Fruit fly (Drosophila melanogaster): ENCODE results near the gene rdx.

dm6 chr3R:13945712-13946111 is 86.1 kb downstream of the rdx start, which contains the start of gene Art6:
- TF ChIP-seq Myc (optimal IDR thresholded peaks at IDR 0.05) = no peak
- no peak for TF ChIP-seq insv (optimal IDR thresholded peaks at IDR 0.05)

Data from Kc167 (cell line).